Worm (Caenorhabditis elegans) whole organism, L4/young adult: ENCODE measurements around the gene F21G4.3.

Experiments used
- W03F9.2 ChIP-seq: fragments of 150-350 bp; optimal IDR thresholded peaks from 2 replicates; lab custom pipeline; 2014; ENCODE audit warnings: missing biosample characterization, missing genetic modification characterization
- dao-5 ChIP-seq: sonication (generic microtip); optimal IDR thresholded peaks from 2 replicates; lab custom pipeline; 2016; ENCODE audit warnings: missing genotype, missing genetic modification characterization, moderate library complexity, missing compliant biosample characterization
- him-1 ChIP-seq: sonication (generic microtip); optimal IDR thresholded peaks from 2 replicates; lab custom pipeline; 2016; ENCODE audit warnings: missing genotype, missing genetic modification reagents, missing genetic modification characterization, missing compliant biosample characterization

The F21G4.3 gene

DNA sequence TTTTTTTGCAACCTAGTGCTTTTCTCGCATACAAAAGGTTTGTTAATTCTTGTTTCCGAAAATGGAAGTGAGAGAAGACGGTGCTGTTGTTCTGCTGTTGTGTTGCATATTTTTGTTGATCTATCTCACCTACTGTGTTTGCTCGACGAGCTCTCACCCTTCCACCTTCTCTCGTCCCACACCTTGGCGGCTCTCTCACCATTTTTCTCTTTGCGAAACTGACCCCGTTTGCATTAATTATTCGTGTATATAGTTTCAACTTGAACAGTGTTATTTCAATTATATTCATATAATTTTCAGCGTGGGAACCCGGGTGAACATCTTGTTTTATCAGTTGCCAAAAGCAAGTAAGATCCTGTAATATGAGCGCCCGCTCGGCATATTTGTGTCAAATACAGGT is 17.8 kb upstream of the F21G4.3 start, which contains the start of gene R07B1.9:
TSS of gene R07B1.9 (plus strand) at position 301 of the 400 bp plus-strand sequence.
- TF ChIP-seq W03F9.2 (tag; lab: Kevin White, UChicago), result no peak
- TF ChIP-seq him-1 (tag; lab: Kevin White, UChicago), result no peak
- TF ChIP-seq dao-5, result no peak

DNA sequence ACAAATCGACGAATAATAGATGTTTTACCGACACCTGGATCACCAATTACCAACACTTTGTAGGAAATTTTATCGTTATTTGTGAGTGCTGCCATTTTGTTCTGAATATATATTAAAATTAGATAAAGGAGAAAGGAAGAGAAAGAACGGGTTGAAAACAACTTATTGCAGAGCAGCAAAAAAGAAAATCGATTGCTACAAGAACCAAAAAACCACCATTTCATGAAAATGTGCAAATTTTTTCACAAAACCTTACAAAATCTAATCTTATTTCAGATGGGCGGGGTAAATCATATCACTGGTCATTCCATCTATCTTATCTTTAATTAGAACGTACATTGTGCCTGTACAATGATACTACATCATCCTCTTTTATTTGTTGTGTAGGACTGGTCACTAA is 12.8 kb upstream of the F21G4.3 start, which contains the start of gene glo-1:
TSS of gene glo-1 (minus strand) at position 101 of the 400 bp plus-strand sequence.
- TF ChIP-seq W03F9.2 (tag; lab: Kevin White, UChicago) (no peak), him-1 (tag; lab: Kevin White, UChicago) (no peak), dao-5 (no peak)

DNA sequence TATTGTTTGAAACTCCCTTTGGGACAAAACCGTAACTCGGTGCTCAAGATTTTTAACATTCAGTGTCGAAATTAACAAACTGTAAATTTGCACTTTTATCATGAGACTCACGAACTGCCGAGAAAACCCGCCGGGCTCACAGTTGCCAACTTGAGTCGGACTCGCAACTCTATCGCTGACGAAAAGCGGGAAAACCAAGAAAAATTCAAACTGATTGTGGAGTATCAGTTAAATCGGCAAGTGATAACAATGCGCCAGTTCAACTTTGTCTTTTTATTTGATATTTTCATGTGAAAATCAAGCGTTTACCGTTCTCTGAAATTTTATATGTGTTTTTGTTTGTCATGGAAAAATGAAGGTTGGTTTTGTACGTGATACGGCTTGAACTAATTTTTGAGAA is 12.4 kb upstream of the F21G4.3 start:
- TF ChIP-seq dao-5, result no peak
- no peak for TF ChIP-seq W03F9.2 (tag; lab: Kevin White, UChicago)
- TF ChIP-seq him-1 (tag; lab: Kevin White, UChicago), result no peak

DNA sequence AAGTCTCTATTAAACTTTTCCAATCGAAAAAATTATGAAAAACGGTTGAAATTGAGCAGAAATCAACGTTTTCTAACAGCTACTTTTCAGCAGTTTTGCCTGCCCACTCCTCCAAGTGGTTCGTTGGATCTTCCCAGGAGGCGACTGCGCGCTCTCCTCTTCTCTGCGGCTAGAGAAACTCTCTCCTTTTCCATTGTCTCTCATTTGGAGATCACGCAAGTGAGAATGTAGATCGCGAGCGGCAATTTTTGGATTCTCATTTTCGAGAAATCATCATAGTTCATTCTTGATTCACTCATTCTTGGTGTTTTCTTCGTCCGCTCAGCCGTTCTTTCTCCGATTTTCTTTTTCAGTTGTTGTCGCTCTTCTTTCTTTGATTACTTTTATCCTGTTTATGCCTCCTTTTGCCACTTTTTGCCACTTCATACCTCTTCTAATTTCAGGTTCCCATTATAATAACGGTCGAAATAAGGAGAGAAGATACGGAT is 11.1 kb upstream of the F21G4.3 start, which contains the start of gene mrp-4:
TSS of gene mrp-4 (plus strand) at position 438 of the 488 bp plus-strand sequence.
- no peak for TF ChIP-seq W03F9.2 (tag; lab: Kevin White, UChicago)
- TF ChIP-seq him-1 (tag; lab: Kevin White, UChicago), result no peak
- TF ChIP-seq dao-5, result no peak

DNA sequence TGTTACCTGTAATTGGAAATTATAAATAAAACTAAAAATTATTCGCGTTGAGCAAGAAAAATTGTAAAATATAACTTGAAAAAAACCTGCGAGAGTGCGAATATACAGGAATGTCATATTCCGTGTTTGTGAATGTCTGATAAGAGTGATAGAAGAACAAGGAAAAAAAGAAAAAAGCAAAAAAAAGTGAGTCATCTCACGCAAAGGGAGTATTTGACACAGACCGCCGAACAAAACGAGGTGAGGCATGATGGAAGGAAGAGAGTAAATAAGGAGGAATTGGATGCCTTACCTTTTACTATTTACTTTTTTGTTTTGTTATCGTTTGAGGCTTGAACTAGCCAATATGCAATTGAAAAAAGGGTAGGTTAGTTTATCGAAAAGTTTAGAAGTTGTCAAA is 2.6 kb upstream of the F21G4.3 start, which contains the start of gene F21G4.1:
TSS of gene F21G4.1 (minus strand) at position 6 of the 400 bp plus-strand sequence.
- TF ChIP-seq W03F9.2 (tag; lab: Kevin White, UChicago) (no peak), him-1 (tag; lab: Kevin White, UChicago) (no peak), dao-5 (no peak)

DNA sequence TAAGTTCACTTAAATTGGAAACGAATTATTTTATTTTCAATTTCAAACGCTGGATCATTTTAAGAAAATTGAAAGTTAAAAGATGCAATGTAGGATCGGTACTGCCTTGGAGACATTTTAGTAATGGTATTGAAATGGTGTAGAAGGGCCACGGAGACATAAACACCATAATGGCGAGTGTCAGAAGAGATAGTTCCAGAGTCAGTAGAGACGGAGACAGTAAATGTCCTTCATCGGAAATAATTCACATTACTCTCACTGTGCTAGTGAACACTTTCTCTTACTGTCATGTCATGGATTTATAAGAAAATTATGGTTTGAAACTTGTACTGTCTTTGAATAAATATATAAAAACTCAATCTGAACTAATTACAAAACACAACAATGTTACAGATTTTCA is 1.9 kb upstream of the F21G4.3 start:
- TF ChIP-seq W03F9.2 (tag; lab: Kevin White, UChicago), result no peak
- TF ChIP-seq dao-5, result no peak
- no peak for TF ChIP-seq him-1 (tag; lab: Kevin White, UChicago)

DNA sequence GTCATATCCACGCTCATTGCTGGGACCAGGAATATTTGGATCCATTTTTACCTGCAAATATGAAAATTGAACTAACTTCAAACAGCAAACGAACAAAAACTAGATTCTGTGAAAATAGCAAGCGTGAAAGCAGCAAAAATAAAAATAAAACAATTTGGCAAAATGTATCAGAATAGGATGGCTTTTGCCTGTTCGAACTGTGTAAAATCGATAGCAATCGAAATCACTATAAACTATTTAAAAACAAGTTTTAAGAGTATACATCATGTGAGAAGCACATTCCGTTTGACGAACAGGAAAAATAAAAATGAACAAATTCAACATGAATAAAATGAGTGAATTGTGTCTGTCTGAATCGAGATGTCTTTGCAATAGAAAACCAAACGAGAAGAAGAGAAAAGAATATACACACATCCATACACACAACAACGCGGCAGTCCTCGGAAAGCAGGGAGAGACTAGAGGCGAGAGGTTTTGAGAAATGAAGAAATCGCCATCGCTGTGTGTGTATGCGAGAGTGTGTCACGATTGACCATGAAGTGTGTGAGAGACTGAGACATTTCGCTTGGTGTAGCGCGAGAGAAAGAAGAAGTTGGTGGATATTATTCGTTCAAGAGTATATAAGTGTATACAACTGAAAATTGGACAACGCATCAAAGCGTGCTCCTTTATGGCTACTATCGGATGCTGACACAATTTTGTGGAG is 4.6 kb downstream of the F21G4.3 start, which contains the start of gene phf-34:
TSS of gene phf-34 (minus strand) at position 51 of the 706 bp plus-strand sequence.
- TF ChIP-seq him-1 (tag; lab: Kevin White, UChicago) (no peak), W03F9.2 (tag; lab: Kevin White, UChicago) (peak; percentile 42)

DNA sequence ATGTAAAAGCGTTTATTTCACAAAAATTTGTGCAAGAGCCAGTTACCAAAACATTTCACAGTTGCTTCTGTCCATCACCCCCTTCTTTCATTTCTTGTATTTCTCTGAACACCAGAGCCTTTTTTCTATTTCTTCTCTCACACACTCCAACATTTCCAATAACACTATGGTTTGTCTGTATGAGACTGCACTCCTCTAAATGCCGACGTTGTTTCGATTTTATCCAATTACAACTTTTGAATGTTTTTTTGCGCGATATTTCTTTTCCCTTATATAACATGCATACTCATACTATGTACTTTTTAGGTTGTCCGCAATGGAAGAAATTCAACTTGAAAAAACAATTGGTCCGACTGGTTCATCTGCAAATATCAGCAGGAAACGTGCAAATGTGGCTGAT is 10.9 kb downstream of the F21G4.3 start, which contains the start of gene F21G4.5:
TSS of gene F21G4.5 (plus strand) at position 301 of the 400 bp plus-strand sequence.
- TF ChIP-seq W03F9.2 (tag; lab: Kevin White, UChicago) (no peak), dao-5 (no peak), him-1 (tag; lab: Kevin White, UChicago) (no peak)

DNA sequence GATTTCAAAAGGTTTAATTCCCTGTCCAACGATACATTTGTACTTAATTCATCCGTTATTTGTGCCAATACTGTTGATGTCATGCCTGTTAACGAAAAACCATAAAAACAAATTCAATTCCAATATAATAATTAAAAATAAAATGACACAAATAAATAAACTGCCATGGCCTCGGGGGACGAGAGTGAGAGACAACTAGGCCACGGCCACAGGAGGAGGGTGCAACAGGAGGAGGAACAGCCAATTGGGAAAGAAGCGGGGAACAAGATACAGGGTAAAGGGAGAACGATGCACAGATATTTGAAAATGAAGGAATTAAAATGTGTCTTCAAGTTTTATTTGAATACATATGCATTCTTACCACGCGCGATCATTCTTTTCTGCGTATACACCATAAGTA is 22.4 kb downstream of the F21G4.3 start, which contains the start of gene F21G4.6:
TSS of gene F21G4.6 (minus strand) at position 87 of the 400 bp plus-strand sequence.
- TF ChIP-seq W03F9.2 (tag; lab: Kevin White, UChicago), result no peak
- TF ChIP-seq him-1 (tag; lab: Kevin White, UChicago), result no peak
- no peak for TF ChIP-seq dao-5

DNA sequence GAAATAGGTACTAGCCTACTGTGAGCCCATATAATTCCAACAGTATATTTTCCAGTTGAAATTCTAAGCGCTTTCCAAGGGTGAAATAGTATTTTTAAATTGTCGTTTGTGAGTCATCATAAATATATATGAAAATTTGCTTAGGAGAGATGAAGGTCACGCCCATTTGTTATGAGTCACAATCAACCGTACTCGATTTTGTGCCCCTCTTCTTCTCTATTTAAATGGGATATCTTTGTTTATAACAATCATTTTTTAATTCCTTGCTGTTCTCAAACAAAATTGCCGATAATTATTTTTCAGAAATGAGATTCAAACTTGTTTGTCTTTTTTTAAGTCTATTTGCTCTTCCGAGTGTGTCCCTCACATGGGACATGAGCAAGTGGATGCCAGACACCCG is 24.1 kb downstream of the F21G4.3 start, which contains the start of gene folr-1:
TSS of gene folr-1 (plus strand) at position 301 of the 400 bp plus-strand sequence.
- TF ChIP-seq him-1 (tag; lab: Kevin White, UChicago) (no peak), dao-5 (no peak), W03F9.2 (tag; lab: Kevin White, UChicago) (no peak)

DNA sequence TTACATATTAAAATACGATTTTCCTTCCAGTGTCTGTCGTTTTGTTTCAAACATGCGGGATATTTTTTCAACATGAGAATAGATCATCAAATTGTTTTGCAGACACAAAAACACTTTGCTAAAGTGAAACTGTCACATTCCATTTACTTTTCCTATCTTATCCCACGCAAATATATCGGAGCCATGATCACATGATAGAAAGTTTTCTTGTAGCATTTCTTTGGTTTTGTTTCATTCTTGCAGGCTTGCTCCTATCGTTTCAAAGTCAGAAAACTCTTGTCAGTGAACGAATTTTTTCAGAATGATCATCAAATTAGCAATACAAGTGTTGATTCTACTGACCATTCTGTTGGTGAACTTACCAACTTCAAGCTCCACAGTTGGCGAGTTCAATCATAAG is 26.3 kb downstream of the F21G4.3 start, which contains the start of gene C17G1.2:
TSS of gene C17G1.2 (plus strand) at position 301 of the 400 bp plus-strand sequence.
- no peak for TF ChIP-seq dao-5
- TF ChIP-seq him-1 (tag; lab: Kevin White, UChicago), result no peak
- no peak for TF ChIP-seq W03F9.2 (tag; lab: Kevin White, UChicago)

DNA sequence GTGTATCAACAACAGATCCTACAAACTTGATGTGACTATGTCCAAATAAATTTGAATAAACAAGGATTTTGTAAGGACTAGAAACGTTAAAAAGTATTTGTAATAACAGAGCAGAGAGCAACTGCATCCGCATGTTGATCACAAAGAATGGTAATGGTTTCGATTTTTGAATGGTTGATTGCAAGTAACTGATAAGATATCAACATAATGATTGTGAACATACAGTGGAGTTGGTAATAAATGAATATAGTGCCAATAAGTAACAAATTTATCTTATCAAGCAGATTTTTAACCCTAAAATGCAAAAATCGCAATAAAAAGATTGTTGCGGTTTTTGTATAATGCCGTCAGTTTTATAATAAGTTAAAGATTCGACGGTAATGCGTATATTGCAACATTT is 30.0 kb downstream of the F21G4.3 start, which contains the start of gene ugt-23:
TSS of gene ugt-23 (minus strand) at position 212 of the 400 bp plus-strand sequence.
- no peak for TF ChIP-seq dao-5
- no peak for TF ChIP-seq him-1 (tag; lab: Kevin White, UChicago)
- no peak for TF ChIP-seq W03F9.2 (tag; lab: Kevin White, UChicago)

DNA sequence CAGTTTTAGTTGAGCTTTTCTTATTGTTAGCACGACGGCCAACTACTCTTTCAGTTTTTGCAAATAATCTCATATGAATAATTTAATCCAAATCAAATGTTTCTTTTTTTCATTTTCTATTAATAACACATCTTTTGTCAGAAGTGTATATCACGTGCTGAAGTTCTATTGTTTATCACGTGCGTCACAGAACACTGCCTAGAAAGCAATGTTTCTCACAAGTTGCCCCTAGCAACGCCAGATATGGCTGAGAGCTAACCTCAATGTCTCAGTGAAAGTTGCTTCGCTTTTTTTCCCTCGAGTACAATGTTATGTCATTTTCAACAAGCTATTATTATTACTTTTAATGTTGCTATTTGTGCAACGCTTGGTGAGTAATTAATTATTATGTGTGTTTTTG is 33.0 kb downstream of the F21G4.3 start:
- no peak for TF ChIP-seq dao-5
- no peak for TF ChIP-seq W03F9.2 (tag; lab: Kevin White, UChicago)
- TF ChIP-seq him-1 (tag; lab: Kevin White, UChicago), result no peak

DNA sequence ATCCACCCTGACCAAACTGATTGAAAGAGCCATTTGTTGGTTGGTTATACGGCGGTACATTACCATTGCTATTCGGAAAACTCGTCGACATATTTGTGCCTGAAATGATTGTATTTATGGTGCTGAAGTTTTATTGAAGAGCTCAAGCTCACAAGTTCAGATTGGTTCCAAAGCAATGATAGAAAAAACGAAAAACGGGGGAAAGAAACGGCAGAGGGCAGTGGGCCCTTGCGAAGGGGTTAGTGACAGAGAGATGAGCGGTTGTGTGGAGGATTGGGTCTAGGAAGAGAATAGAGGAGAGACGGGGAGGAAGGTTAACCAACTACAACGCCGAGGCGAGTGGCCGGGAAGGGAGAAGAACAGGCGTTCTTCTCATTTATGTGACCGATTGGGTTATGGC is 36.4 kb downstream of the F21G4.3 start, which contains the start of gene nra-3:
TSS of gene nra-3 (minus strand) at position 101 of the 400 bp plus-strand sequence.
- TF ChIP-seq W03F9.2 (tag; lab: Kevin White, UChicago), result no peak
